Fruit fly (Drosophila melanogaster) whole organism, embryonic: ENCODE measurements around the gene Polr3G.
A peak's percentile ranks its signal among the peaks of the same experiment; 100 is the strongest.

Source experiments
- ATbp ChIP-seq: fragments of 200-800 bp; sonication (Bioruptor generic); optimal IDR thresholded peaks from 2 replicates; lab custom pipeline; 2017; ENCODE audit warnings: missing biosample characterization, mild to moderate bottlenecking, missing genetic modification characterization, missing genetic modification reagents
- Ada2b ChIP-seq: fragments of 200-800 bp; sonication (Bioruptor generic); IDR thresholded peaks from 2 replicates; pipeline ENCODE4 v1.3.6; 2022; ENCODE audit warnings: missing biosample characterization, missing genetic modification characterization
- Antp ChIP-seq: fragments of 200-800 bp; sonication (Bioruptor generic); optimal IDR thresholded peaks from 3 replicates; lab custom pipeline; 2016; ENCODE audit warnings: missing biosample characterization, missing genetic modification characterization
- Asciz ChIP-seq: fragments of 200-800 bp; sonication (Bioruptor generic); optimal IDR thresholded peaks from 2 replicates; lab custom pipeline; 2017; ENCODE audit warnings: missing biosample characterization, mild to moderate bottlenecking, missing genetic modification characterization, missing genetic modification reagents
- B-H1 ChIP-seq: fragments of 200-800 bp; sonication (Bioruptor generic); IDR thresholded peaks from 3 replicates; pipeline ENCODE4 v1.3.6; 2022; ENCODE audit warnings: missing biosample characterization, missing genetic modification characterization
- BtbVII ChIP-seq: fragments of 200-800 bp; sonication (Bioruptor generic); optimal IDR thresholded peaks from 3 replicates; lab custom pipeline; 2017; ENCODE audit warnings: missing biosample characterization, mild to moderate bottlenecking, missing genetic modification characterization
- CG10267 ChIP-seq: fragments of 200-800 bp; sonication (Bioruptor generic); optimal IDR thresholded peaks from 2 replicates; lab custom pipeline; 2018; ENCODE audit warnings: missing biosample characterization, mild to moderate bottlenecking, missing genetic modification characterization, moderate library complexity
- CG10274 ChIP-seq: fragments of 200-800 bp; sonication (Bioruptor generic); optimal IDR thresholded peaks from 3 replicates; lab custom pipeline; 2017; ENCODE audit warnings: missing biosample characterization, mild to moderate bottlenecking, missing genetic modification characterization
- CG10979 ChIP-seq: fragments of 200-800 bp; sonication (Bioruptor generic); optimal IDR thresholded peaks from 2 replicates; lab custom pipeline; 2018; ENCODE audit warnings: missing biosample characterization, mild to moderate bottlenecking, missing genetic modification characterization, moderate library complexity
- CG11696 ChIP-seq: fragments of 200-800 bp; sonication (Bioruptor generic); IDR thresholded peaks from 2 replicates; pipeline ENCODE4 v1.3.6; 2022; ENCODE audit warnings: missing biosample characterization, missing genetic modification characterization
- CG13123 ChIP-seq: fragments of 200-800 bp; sonication (Bioruptor generic); optimal IDR thresholded peaks from 2 replicates; lab custom pipeline; 2016; ENCODE audit warnings: missing biosample characterization, missing genetic modification characterization
- CG15514 ChIP-seq: fragments of 200-800 bp; sonication (Bioruptor generic); optimal IDR thresholded peaks from 3 replicates; lab custom pipeline; 2017; ENCODE audit warnings: missing biosample characterization, missing genetic modification characterization, mild to moderate bottlenecking, moderate library complexity, missing genetic modification reagents
- CG15601 ChIP-seq: fragments of 200-800 bp; sonication (Bioruptor generic); optimal IDR thresholded peaks from 3 replicates; lab custom pipeline; 2019; ENCODE audit warnings: missing biosample characterization, mild to moderate bottlenecking, missing genetic modification characterization, moderate library complexity
- CG1647 ChIP-seq: fragments of 200-800 bp; sonication (Bioruptor generic); optimal IDR thresholded peaks from 3 replicates; lab custom pipeline; 2016; ENCODE audit warnings: missing biosample characterization, missing genetic modification characterization
- CG17385 ChIP-seq: fragments of 200-800 bp; sonication (Bioruptor generic); optimal IDR thresholded peaks from 3 replicates; lab custom pipeline; 2018; ENCODE audit warnings: missing biosample characterization, mild to moderate bottlenecking, missing genetic modification characterization
- CG18011 ChIP-seq: fragments of 200-800 bp; sonication (Bioruptor generic); optimal IDR thresholded peaks from 2 replicates; lab custom pipeline; 2017; ENCODE audit warnings: missing biosample characterization, missing genetic modification characterization, mild to moderate bottlenecking, moderate library complexity, missing genotype
- CG18262 ChIP-seq: fragments of 200-800 bp; optimal IDR thresholded peaks from 3 replicates; lab custom pipeline; 2019; ENCODE audit warnings: missing biosample characterization, mild to moderate bottlenecking, missing genetic modification characterization, moderate library complexity
- CG18476 ChIP-seq: fragments of 200-800 bp; sonication (Bioruptor generic); optimal IDR thresholded peaks from 2 replicates; lab custom pipeline; 2016; ENCODE audit warnings: missing biosample characterization, mild to moderate bottlenecking, missing genetic modification characterization
- CG18619 ChIP-seq: fragments of 200-800 bp; sonication (Bioruptor generic); optimal IDR thresholded peaks from 3 replicates; lab custom pipeline; 2017; ENCODE audit warnings: missing biosample characterization, mild to moderate bottlenecking, missing genetic modification characterization
- CG6254 ChIP-seq: fragments of 200-800 bp; sonication (Bioruptor generic); optimal IDR thresholded peaks from 3 replicates; lab custom pipeline; 2017; ENCODE audit warnings: mild to moderate bottlenecking, missing biosample characterization, missing genetic modification reagents, missing genetic modification characterization
- CG6689 ChIP-seq: fragments of 200-800 bp; sonication (Bioruptor generic); IDR thresholded peaks from 2 replicates; pipeline ENCODE4 v1.3.6; 2022; ENCODE audit warnings: missing biosample characterization, missing genetic modification characterization
- CG6813 ChIP-seq: fragments of 200-800 bp; sonication (Bioruptor generic); optimal IDR thresholded peaks from 2 replicates; lab custom pipeline; 2017; ENCODE audit warnings: missing biosample characterization, missing genetic modification characterization, mild to moderate bottlenecking, moderate library complexity, missing genetic modification reagents
- CG8388 ChIP-seq: fragments of 200-800 bp; sonication (Bioruptor generic); optimal IDR thresholded peaks from 2 replicates; lab custom pipeline; 2019; ENCODE audit warnings: missing biosample characterization, mild to moderate bottlenecking, missing genetic modification characterization, moderate library complexity
- CG8944 ChIP-seq: fragments of 200-800 bp; sonication (Bioruptor generic); optimal IDR thresholded peaks from 3 replicates; lab custom pipeline; 2016; ENCODE audit warnings: missing biosample characterization, missing genetic modification characterization
- D19A ChIP-seq: fragments of 200-800 bp; optimal IDR thresholded peaks from 3 replicates; lab custom pipeline; 2019; ENCODE audit warnings: missing biosample characterization, mild to moderate bottlenecking, missing genetic modification characterization, moderate library complexity
- Fer1 ChIP-seq: fragments of 200-800 bp; sonication (Bioruptor generic); optimal IDR thresholded peaks from 2 replicates; lab custom pipeline; 2017; ENCODE audit warnings: missing biosample characterization, mild to moderate bottlenecking, missing genetic modification characterization
- Fer2 ChIP-seq: fragments of 200-800 bp; sonication (Bioruptor generic); optimal IDR thresholded peaks from 2 replicates; lab custom pipeline; 2018; ENCODE audit warnings: missing biosample characterization, mild to moderate bottlenecking, missing genetic modification characterization, moderate library complexity
- Hr3 ChIP-seq: fragments of 200-800 bp; sonication (Bioruptor generic); optimal IDR thresholded peaks from 3 replicates; lab custom pipeline; 2016; ENCODE audit warnings: missing biosample characterization, missing genetic modification characterization
- Hr39 ChIP-seq: fragments of >200 bp; optimal IDR thresholded peaks from 2 replicates; lab custom pipeline; 2017
- Oli ChIP-seq: fragments of 200-800 bp; sonication (Bioruptor generic); optimal IDR thresholded peaks from 2 replicates; lab custom pipeline; 2018; ENCODE audit warnings: missing biosample characterization, mild to moderate bottlenecking, missing genetic modification characterization, moderate library complexity
- Ptx1 ChIP-seq: fragments of 200-800 bp; sonication (Bioruptor generic); IDR thresholded peaks from 2 replicates; pipeline ENCODE4 v1.3.6; 2022; ENCODE audit warnings: missing biosample characterization, missing genetic modification characterization
- Sin3A ChIP-seq: fragments of >200 bp; optimal IDR thresholded peaks from 2 replicates; lab custom pipeline; 2018
- Sox100B ChIP-seq: fragments of 200-800 bp; sonication (Bioruptor generic); optimal IDR thresholded peaks from 3 replicates; lab custom pipeline; 2018; ENCODE audit warnings: missing biosample characterization, mild to moderate bottlenecking, missing genetic modification characterization
- ac ChIP-seq: fragments of 200-800 bp; sonication (Bioruptor generic); optimal IDR thresholded peaks from 3 replicates; lab custom pipeline; 2017; ENCODE audit warnings: missing biosample characterization, mild to moderate bottlenecking, missing genetic modification characterization
- caup ChIP-seq: fragments of 200-800 bp; sonication (Bioruptor generic); optimal IDR thresholded peaks from 3 replicates; lab custom pipeline; 2017; ENCODE audit warnings: missing biosample characterization, mild to moderate bottlenecking, missing genetic modification characterization, moderate library complexity; ENCODE audit not compliant: severe bottlenecking
- crol ChIP-seq: fragments of 200-800 bp; sonication (Bioruptor generic); IDR thresholded peaks from 2 replicates; pipeline ENCODE4 v1.3.6; 2022; ENCODE audit warnings: missing biosample characterization, missing genetic modification characterization
- lab ChIP-seq: fragments of 200-800 bp; sonication (Bioruptor generic); optimal IDR thresholded peaks from 3 replicates; lab custom pipeline; 2017; ENCODE audit warnings: missing biosample characterization, missing genetic modification characterization, mild to moderate bottlenecking, moderate library complexity, missing genetic modification reagents
- nom ChIP-seq: fragments of 200-800 bp; sonication (Bioruptor generic); optimal IDR thresholded peaks from 2 replicates; lab custom pipeline; 2017; ENCODE audit warnings: missing biosample characterization, missing genetic modification characterization, mild to moderate bottlenecking, moderate library complexity, missing genetic modification reagents
- oc ChIP-seq: fragments of 200-800 bp; sonication (Bioruptor generic); optimal IDR thresholded peaks from 2 replicates; lab custom pipeline; 2018; ENCODE audit warnings: missing biosample characterization, mild to moderate bottlenecking, missing genetic modification characterization, moderate library complexity
- p53 ChIP-seq: fragments of 200-800 bp; sonication (Bioruptor generic); optimal IDR thresholded peaks from 2 replicates; lab custom pipeline; 2016; ENCODE audit warnings: missing biosample characterization, missing genetic modification characterization
- pros ChIP-seq: fragments of 200-800 bp; sonication (Bioruptor generic); optimal IDR thresholded peaks from 3 replicates; lab custom pipeline; 2019; ENCODE audit warnings: missing biosample characterization, mild to moderate bottlenecking, missing genetic modification characterization, moderate library complexity
- pzg ChIP-seq: fragments of 200-800 bp; sonication (Bioruptor generic); optimal IDR thresholded peaks from 3 replicates; lab custom pipeline; 2018; ENCODE audit warnings: missing biosample characterization, mild to moderate bottlenecking, missing genetic modification characterization, moderate library complexity
- sd ChIP-seq: fragments of 200-800 bp; sonication (Bioruptor generic); optimal IDR thresholded peaks from 3 replicates; lab custom pipeline; 2018; ENCODE audit warnings: missing biosample characterization, mild to moderate bottlenecking, missing genetic modification characterization, moderate library complexity
- sisA ChIP-seq: fragments of 200-800 bp; sonication (Bioruptor generic); IDR thresholded peaks from 2 replicates; pipeline ENCODE4 v1.3.6; 2022; ENCODE audit warnings: missing biosample characterization, missing genetic modification characterization
- slp2 ChIP-seq: fragments of 200-800 bp; sonication (Bioruptor generic); optimal IDR thresholded peaks from 2 replicates; lab custom pipeline; 2016; ENCODE audit warnings: missing biosample characterization, missing genetic modification characterization
- sqz ChIP-seq: fragments of 200-800 bp; sonication (Bioruptor generic); optimal IDR thresholded peaks from 3 replicates; lab custom pipeline; 2018; ENCODE audit warnings: missing biosample characterization, mild to moderate bottlenecking, missing genetic modification characterization
- tap ChIP-seq: fragments of 200-800 bp; optimal IDR thresholded peaks from 3 replicates; lab custom pipeline; 2019; ENCODE audit warnings: missing biosample characterization, mild to moderate bottlenecking, missing genetic modification characterization, moderate library complexity
- tin ChIP-seq: fragments of 200-800 bp; sonication (Bioruptor generic); optimal IDR thresholded peaks from 3 replicates; lab custom pipeline; 2016; ENCODE audit warnings: missing biosample characterization, missing genetic modification characterization
- tup ChIP-seq: fragments of 200-800 bp; sonication (Bioruptor generic); optimal IDR thresholded peaks from 2 replicates; lab custom pipeline; 2016; ENCODE audit warnings: missing biosample characterization, mild to moderate bottlenecking, missing genetic modification characterization, moderate library complexity
- vvl ChIP-seq: fragments of 200-800 bp; sonication (Bioruptor generic); IDR thresholded peaks from 2 replicates; pipeline ENCODE4 v1.3.6; 2022; ENCODE audit warnings: missing biosample characterization, missing genetic modification characterization

Polr3G gene

DNA sequence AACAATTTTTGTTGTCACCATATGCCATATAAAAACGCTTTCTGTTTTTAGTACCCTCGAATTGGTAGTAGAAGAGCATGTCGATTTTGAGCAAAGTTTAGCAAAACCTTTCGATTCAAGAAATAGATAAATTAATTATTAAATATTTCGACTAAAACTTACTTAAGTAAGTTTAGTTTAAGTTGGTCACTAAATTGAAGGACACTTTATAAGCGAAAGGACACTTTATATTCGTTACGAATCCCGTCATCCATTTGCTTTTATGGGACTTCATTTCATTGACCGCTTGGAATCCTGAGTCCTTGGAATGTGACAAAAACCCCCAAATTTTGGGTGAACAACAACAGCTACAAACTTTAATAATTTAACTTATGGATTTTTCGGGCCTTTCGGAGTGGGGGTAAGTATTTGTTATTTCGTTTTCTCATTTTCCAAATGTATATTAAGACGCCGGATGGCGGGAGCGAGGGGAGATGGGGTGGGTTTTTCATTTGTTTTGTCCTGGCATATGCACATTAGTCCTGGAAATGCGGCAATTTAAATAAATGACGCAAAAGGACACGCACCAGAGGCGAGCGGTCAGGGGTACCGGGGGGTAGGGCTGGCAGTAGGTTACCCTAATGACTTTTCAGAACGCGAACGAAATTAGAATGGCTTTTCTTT is 32.1 kb upstream of the Polr3G start (continued):
- TF ChIP-seq tup (GFP tag; lab: Kevin White, UChicago): peak; percentile 13
- no peak for TF ChIP-seq Fer2
- no peak for TF ChIP-seq sqz (GFP tag; lab: Kevin White, UChicago)
- TF ChIP-seq Hr3 (GFP tag; lab: Kevin White, UChicago): peak; percentile 21
- TF ChIP-seq pros (GFP tag; lab: Kevin White, UChicago): peak; percentile 78
- peak; percentile 25 for TF ChIP-seq Asciz (GFP tag; lab: Kevin White, UChicago)
- TF ChIP-seq CG18619 (GFP tag; lab: Kevin White, UChicago): peak; percentile 0
- TF ChIP-seq Ptx1 (GFP tag; lab: Robert Waterston, UW): peak; percentile 41; the same call in 1 of the 2 replicates
- no peak for TF ChIP-seq CG18011
- peak; percentile 3 for TF ChIP-seq tin (GFP tag; lab: Kevin White, UChicago)
- peak; percentile 58 for TF ChIP-seq vvl
- TF ChIP-seq Fer1 (GFP tag; lab: Kevin White, UChicago): peak; percentile 37
- TF ChIP-seq CG6813 (GFP tag; lab: Kevin White, UChicago): peak; percentile 12
- TF ChIP-seq sisA: peak; percentile 54; the same call in 1 of the 2 replicates
- TF ChIP-seq Ada2b (GFP tag; lab: Robert Waterston, UW): no peak
- no peak for TF ChIP-seq Sox100B (GFP tag; lab: Kevin White, UChicago)
- TF ChIP-seq CG1647 (GFP tag; lab: Kevin White, UChicago): no peak
- peak; percentile 69 for TF ChIP-seq lab (GFP tag; lab: Kevin White, UChicago)
- peak; percentile 56 for TF ChIP-seq CG18262 (tag; lab: Kevin White, UChicago)
- peak; percentile 27 for TF ChIP-seq CG10267 (tag; lab: Kevin White, UChicago)
- TF ChIP-seq CG15514 (GFP tag; lab: Kevin White, UChicago): peak; percentile 13
- peak; percentile 22; the same call in 1 of the 3 replicates for TF ChIP-seq B-H1 (GFP tag; lab: Robert Waterston, UW)
- TF ChIP-seq sd: peak; percentile 51
- peak; percentile 4 for TF ChIP-seq CG15601
- TF ChIP-seq CG13123 (GFP tag; lab: Kevin White, UChicago): no peak
- TF ChIP-seq oc: peak; percentile 15
- TF ChIP-seq CG6254 (GFP tag; lab: Kevin White, UChicago): peak; percentile 19
- TF ChIP-seq ac: no peak
- no peak for TF ChIP-seq CG10274 (GFP tag; lab: Kevin White, UChicago)
- TF ChIP-seq caup (GFP tag; lab: Kevin White, UChicago): peak; percentile 0
- no peak for TF ChIP-seq p53 (GFP tag; lab: Kevin White, UChicago)
- peak; percentile 17 for TF ChIP-seq ATbp (GFP tag; lab: Kevin White, UChicago)
- TF ChIP-seq BtbVII (GFP tag; lab: Kevin White, UChicago): peak; percentile 20
- no peak for TF ChIP-seq pzg (GFP tag; lab: Kevin White, UChicago)

DNA sequence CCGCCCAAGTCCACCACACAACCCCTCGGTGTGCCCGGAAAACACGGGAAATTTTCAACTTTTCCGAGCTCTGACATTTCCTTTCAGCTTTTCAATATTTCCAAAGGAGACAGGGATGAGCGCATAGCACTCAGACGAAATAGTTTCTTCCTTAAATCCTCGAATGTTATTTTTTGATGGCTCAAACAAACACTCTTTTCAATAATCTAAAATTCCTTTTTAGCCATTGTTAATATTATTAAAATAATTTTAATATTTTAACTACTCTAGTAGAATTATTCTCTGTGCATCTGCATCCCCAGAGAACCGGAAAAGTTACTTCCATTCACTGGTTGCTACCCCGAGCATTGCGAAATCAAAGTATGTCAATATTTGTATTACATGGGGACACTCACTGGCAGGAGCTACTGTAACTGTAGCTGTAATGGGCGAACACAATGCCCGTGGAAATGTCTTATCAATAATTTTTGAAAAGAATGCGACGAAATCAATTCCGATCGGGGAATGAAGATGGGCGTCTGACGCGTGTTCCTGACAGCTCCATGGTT is 30.8 kb upstream of the Polr3G start:
- TF ChIP-seq Oli (tag; lab: Kevin White, UChicago) (peak; percentile 25), crol (no peak), Hr39 (lab: Kevin White, UChicago) (no peak), D19A (tag; lab: Kevin White, UChicago) (peak; percentile 52), slp2 (GFP tag; lab: Kevin White, UChicago) (no peak), Sin3A (lab: Kevin White, UChicago) (no peak), CG18476 (GFP tag; lab: Kevin White, UChicago) (no peak), CG8388 (GFP tag; lab: Kevin White, UChicago) (peak; percentile 43), CG8944 (no peak), CG6689 (peak; percentile 53; the same call in 1 of the 2 replicates), CG10979 (peak; percentile 46), nom (GFP tag; lab: Kevin White, UChicago) (no peak), tap (tag; lab: Kevin White, UChicago) (peak; percentile 13), CG11696 (no peak), CG17385 (peak; percentile 12), Antp (no peak)
